Fruit fly (Drosophila melanogaster) whole organism, wandering third instar larva: ENCODE measurements around the gene dgt6.

ENCODE experiments used
- CG32264 ChIP-seq: fragments of 200-800 bp; sonication (Bioruptor generic); optimal IDR thresholded peaks from 2 replicates; lab custom pipeline; 2016; ENCODE audit warnings: missing biosample characterization, missing genetic modification characterization
- CG9705 ChIP-seq: fragments of 200-800 bp; sonication (Bioruptor generic); optimal IDR thresholded peaks from 2 replicates; lab custom pipeline; 2018; ENCODE audit warnings: missing biosample characterization, mild to moderate bottlenecking, missing genetic modification characterization
- CrebA ChIP-seq: fragments of 200-800 bp; sonication (Bioruptor generic); optimal IDR thresholded peaks from 2 replicates; lab custom pipeline; 2016; ENCODE audit warnings: missing biosample characterization, mild to moderate bottlenecking, missing genetic modification characterization, borderline replicate concordance
- Dfd ChIP-seq: fragments of >200 bp; optimal IDR thresholded peaks from 2 replicates; lab custom pipeline; 2017; ENCODE audit warnings: missing biosample characterization, missing genetic modification characterization
- GATAd ChIP-seq: sonication (Bioruptor generic); optimal IDR thresholded peaks from 2 replicates; lab custom pipeline; 2016; ENCODE audit warnings: missing biosample characterization, missing genetic modification characterization
- HLH106 ChIP-seq: fragments of 200-800 bp; optimal IDR thresholded peaks from 3 replicates; lab custom pipeline; 2019; ENCODE audit warnings: missing biosample characterization, mild to moderate bottlenecking, missing genetic modification characterization, moderate library complexity
- Hnf4 ChIP-seq: fragments of 200-800 bp; sonication (Bioruptor generic); optimal IDR thresholded peaks from 2 replicates; lab custom pipeline; 2016; ENCODE audit warnings: missing biosample characterization, mild to moderate bottlenecking, missing genetic modification characterization
- Hr83 ChIP-seq: fragments of 200-300 bp; sonication (Bioruptor generic); optimal IDR thresholded peaks from 2 replicates; lab custom pipeline; 2016; ENCODE audit warnings: missing biosample characterization, mild to moderate bottlenecking, missing genetic modification characterization, moderate library complexity; ENCODE audit not compliant: poor library complexity, severe bottlenecking
- Jra ChIP-seq: sonication (Bioruptor generic); optimal IDR thresholded peaks from 2 replicates; lab custom pipeline; 2016; ENCODE audit warnings: missing biosample characterization, missing genetic modification characterization
- Mio ChIP-seq: sonication (Bioruptor generic); optimal IDR thresholded peaks from 2 replicates; lab custom pipeline; 2016; ENCODE audit warnings: missing biosample characterization, missing genetic modification characterization
- Myc ChIP-seq: fragments of >200 bp; optimal IDR thresholded peaks from 2 replicates; lab custom pipeline; 2017
- N ChIP-seq: fragments of >200 bp; optimal IDR thresholded peaks from 2 replicates; lab custom pipeline; 2018; ENCODE audit warnings: missing biosample characterization, missing external identifiers, missing genetic modification characterization
- OdsH ChIP-seq: fragments of 200-800 bp; sonication (Bioruptor generic); optimal IDR thresholded peaks from 2 replicates; lab custom pipeline; 2016; ENCODE audit warnings: missing biosample characterization, mild to moderate bottlenecking, missing genetic modification characterization
- Rel ChIP-seq, 2 experiments: fragments of 200-800 bp; sonication (Bioruptor generic) in 1 of 2; optimal IDR thresholded peaks; 2 replicates in 1 of 2; 3 replicates in 1 of 2; lab custom pipeline; 2016 to 2019; ENCODE audit warnings: mild to moderate bottlenecking in 2 of 2, missing biosample characterization in 2 of 2, missing genetic modification characterization in 2 of 2, moderate library complexity in 1 of 2
- Sp1 ChIP-seq: fragments of 200-800 bp; sonication (Bioruptor generic); optimal IDR thresholded peaks from 3 replicates; lab custom pipeline; 2019; ENCODE audit warnings: missing biosample characterization, mild to moderate bottlenecking, missing genetic modification characterization, moderate library complexity
- Vsx2 ChIP-seq: fragments of 200-300, 225-300 bp; sonication (Bioruptor generic); optimal IDR thresholded peaks from 2 replicates; lab custom pipeline; 2018; ENCODE audit warnings: missing biosample characterization, missing genetic modification characterization; ENCODE audit not compliant: partially characterized antibody
- br ChIP-seq: fragments of 200-800 bp; sonication (Bioruptor generic); optimal IDR thresholded peaks from 2 replicates; lab custom pipeline; 2016; ENCODE audit warnings: missing biosample characterization, missing genetic modification characterization
- dmrt93B ChIP-seq: fragments of 200-800 bp; sonication (Bioruptor generic); optimal IDR thresholded peaks from 2 replicates; lab custom pipeline; 2018; ENCODE audit warnings: missing biosample characterization, mild to moderate bottlenecking, missing genetic modification characterization
- dsf ChIP-seq: sonication (Bioruptor generic); optimal IDR thresholded peaks from 2 replicates; lab custom pipeline; 2016; ENCODE audit warnings: missing biosample characterization, missing genetic modification characterization, borderline replicate concordance
- ey ChIP-seq: fragments of 200-800 bp; sonication (Bioruptor generic); optimal IDR thresholded peaks from 2 replicates; lab custom pipeline; 2016; ENCODE audit warnings: missing biosample characterization, missing genetic modification characterization
- foxo ChIP-seq, 2 experiments: fragments of 200-800 bp; sonication (Bioruptor generic); optimal IDR thresholded peaks; 2 replicates in 1 of 2; 3 replicates in 1 of 2; lab custom pipeline; 2016 to 2017; ENCODE audit warnings: missing biosample characterization in 2 of 2, missing genetic modification characterization in 2 of 2
- fru ChIP-seq: fragments of 200-800 bp; sonication (Bioruptor generic); optimal IDR thresholded peaks from 3 replicates; lab custom pipeline; 2016; ENCODE audit warnings: missing biosample characterization, mild to moderate bottlenecking, missing genetic modification characterization
- h ChIP-seq: fragments of 200-800 bp; sonication (Bioruptor generic); optimal IDR thresholded peaks from 3 replicates; lab custom pipeline; 2016; ENCODE audit warnings: missing biosample characterization, mild to moderate bottlenecking, missing genetic modification characterization
- jim ChIP-seq: fragments of 175-275, 200-325 bp; sonication (Bioruptor generic); optimal IDR thresholded peaks from 2 replicates; lab custom pipeline; 2016; ENCODE audit warnings: missing biosample characterization, mild to moderate bottlenecking, missing genetic modification characterization
- pan ChIP-seq: fragments of >200 bp; optimal IDR thresholded peaks from 2 replicates; lab custom pipeline; 2017
- psq ChIP-seq: fragments of 200-800 bp; sonication (Bioruptor generic); optimal IDR thresholded peaks from 3 replicates; lab custom pipeline; 2017; ENCODE audit warnings: missing biosample characterization, mild to moderate bottlenecking, missing genetic modification characterization, moderate library complexity
- rgr ChIP-seq: fragments of 200-800 bp; sonication (Bioruptor generic); optimal IDR thresholded peaks from 3 replicates; lab custom pipeline; 2016; ENCODE audit warnings: missing biosample characterization, mild to moderate bottlenecking, missing genetic modification characterization
- sv ChIP-seq: fragments of 200-800 bp; sonication (Bioruptor generic); optimal IDR thresholded peaks from 3 replicates; lab custom pipeline; 2016; ENCODE audit warnings: missing biosample characterization, missing genetic modification characterization
- tai ChIP-seq: sonication (Bioruptor generic); optimal IDR thresholded peaks from 2 replicates; lab custom pipeline; 2016; ENCODE audit warnings: missing biosample characterization, missing genetic modification characterization
- usp ChIP-seq: fragments of >200 bp; optimal IDR thresholded peaks from 2 replicates; lab custom pipeline; 2017; ENCODE audit warnings: missing biosample characterization, missing genetic modification characterization
- woc ChIP-seq: sonication (Bioruptor generic); optimal IDR thresholded peaks from 2 replicates; lab custom pipeline; 2016; ENCODE audit warnings: missing biosample characterization, mild to moderate bottlenecking, missing genetic modification characterization

The dgt6 gene

DNA sequence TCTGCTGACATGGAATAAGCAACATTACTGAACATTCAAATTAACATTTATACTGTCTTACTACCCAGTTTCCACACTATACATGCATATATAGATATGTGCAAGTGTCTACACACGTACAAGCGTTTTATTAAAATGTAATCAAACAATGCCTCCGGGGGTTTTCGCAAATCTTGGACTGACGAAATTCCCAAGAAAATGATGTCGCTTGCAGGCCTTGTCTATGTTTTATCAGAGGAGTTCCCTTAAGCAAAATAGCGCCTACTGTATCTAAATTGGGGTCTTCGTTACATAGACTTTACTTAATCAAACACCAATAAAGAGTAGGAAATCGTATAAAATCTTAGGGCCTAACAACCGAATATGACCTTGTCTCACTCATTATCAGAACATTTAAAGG, 28.8 kb upstream of the dgt6 start:
- no peak for TF ChIP-seq br (GFP tag; lab: Kevin White, UChicago)
- TF ChIP-seq Rel (GFP tag; optimal IDR thresholded peaks at IDR 0.05; lab: Kevin White, UChicago): no peak
- peak; percentile 85 for TF ChIP-seq Rel (tag; optimal IDR thresholded peaks at IDR 0.05; lab: Kevin White, UChicago)
- no peak for TF ChIP-seq rgr (GFP tag; lab: Kevin White, UChicago)
- TF ChIP-seq Hr83 (GFP tag; lab: Kevin White, UChicago): no peak

dm6 chr3R:29158721-29159120, 27.9 kb upstream of the dgt6 start:
- TF ChIP-seq dmrt93B (GFP tag; lab: Kevin White, UChicago): no peak
- TF ChIP-seq OdsH (GFP tag; lab: Kevin White, UChicago): no peak
- no peak for TF ChIP-seq HLH106 (tag; lab: Kevin White, UChicago)
- TF ChIP-seq Myc: no peak
- TF ChIP-seq Jra (GFP tag; lab: Kevin White, UChicago): no peak
- no peak for TF ChIP-seq psq (GFP tag; lab: Kevin White, UChicago)
- no peak for TF ChIP-seq Mio (GFP tag; lab: Kevin White, UChicago)
- TF ChIP-seq jim (GFP tag; lab: Kevin White, UChicago): no peak
- TF ChIP-seq sv (GFP tag; lab: Kevin White, UChicago): no peak
- TF ChIP-seq ey: no peak
- TF ChIP-seq fru (GFP tag; lab: Kevin White, UChicago): no peak
- no peak for TF ChIP-seq Hnf4 (GFP tag; lab: Kevin White, UChicago)
- TF ChIP-seq GATAd (GFP tag; lab: Kevin White, UChicago): no peak
- no peak for TF ChIP-seq usp

DNA sequence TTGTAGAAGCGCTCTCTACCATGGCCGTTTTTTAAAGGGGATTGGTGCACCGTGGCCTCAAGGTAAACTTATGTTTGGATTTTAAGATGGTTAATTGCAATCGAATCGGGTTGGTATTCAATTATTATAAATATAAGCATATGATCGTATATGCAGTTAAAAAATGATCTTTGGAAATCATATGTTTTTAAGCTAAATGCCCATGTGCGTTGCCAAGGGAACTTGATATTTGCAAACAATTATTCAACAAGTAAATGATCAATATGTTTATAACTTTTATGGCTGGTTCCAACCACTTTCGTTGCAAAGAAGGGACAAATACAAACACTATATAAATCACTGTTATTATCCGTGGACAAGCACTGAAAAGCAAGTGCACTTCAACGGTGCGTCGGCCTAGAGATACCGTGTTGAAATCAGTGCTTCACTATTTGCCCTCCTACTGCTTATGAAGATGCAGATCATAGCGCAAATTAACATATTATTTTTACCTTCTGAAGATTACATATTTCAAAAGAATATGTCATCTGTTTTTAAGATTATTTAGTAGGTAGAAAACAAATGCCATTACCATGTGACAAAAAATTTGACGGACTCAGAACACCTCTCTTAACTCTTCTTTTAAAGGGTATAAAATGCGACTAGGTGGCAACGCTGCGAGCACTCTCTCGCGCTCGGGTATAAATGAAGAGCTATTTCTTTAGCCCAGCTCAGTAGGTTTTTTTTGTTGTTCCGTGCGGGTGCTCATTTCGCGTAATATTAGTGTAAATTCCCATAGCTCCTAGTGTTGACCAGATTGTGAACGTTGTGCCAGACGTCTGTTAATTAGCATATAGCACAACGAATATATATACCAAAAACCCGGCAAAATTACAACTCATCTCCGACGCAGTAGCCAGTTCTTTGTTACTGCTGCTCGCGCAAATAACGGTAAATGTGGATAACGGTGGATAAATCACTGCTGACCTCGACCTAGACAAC, 26.9 kb upstream of the dgt6 start, which contains the start of gene rdog:
Gene rdog, plus strand, starts transcription at position 705 of the 981 bp plus-strand sequence.
- peak; percentile 30 for TF ChIP-seq dsf
- no peak for TF ChIP-seq CrebA
- TF ChIP-seq rgr (GFP tag; lab: Kevin White, UChicago): peak; percentile 86
- no peak for TF ChIP-seq tai (GFP tag; lab: Kevin White, UChicago)
- peak; percentile 82 for TF ChIP-seq sv (GFP tag; lab: Kevin White, UChicago)
- peak; percentile 82 for TF ChIP-seq OdsH (GFP tag; lab: Kevin White, UChicago)
- TF ChIP-seq Hr83 (GFP tag; lab: Kevin White, UChicago): no peak
- peak; percentile 84 for TF ChIP-seq Sp1
- peak; percentile 46 for TF ChIP-seq h (GFP tag; lab: Kevin White, UChicago)
- peak; percentile 73 for TF ChIP-seq psq (GFP tag; lab: Kevin White, UChicago)
- TF ChIP-seq Dfd: no peak
- TF ChIP-seq ey: peak; percentile 87
- TF ChIP-seq Vsx2 (GFP tag; lab: Kevin White, UChicago): no peak
- TF ChIP-seq br (GFP tag; lab: Kevin White, UChicago): peak; percentile 85
- peak; percentile 87 for TF ChIP-seq pan
- TF ChIP-seq Jra (GFP tag; lab: Kevin White, UChicago): peak; percentile 74
- TF ChIP-seq Hnf4 (GFP tag; lab: Kevin White, UChicago): peak; percentile 72
- TF ChIP-seq GATAd (GFP tag; lab: Kevin White, UChicago): peak; percentile 34
- peak; percentile 77 for TF ChIP-seq HLH106 (tag; lab: Kevin White, UChicago)
- TF ChIP-seq CG9705 (GFP tag; lab: Kevin White, UChicago): peak; percentile 73
- peak; percentile 91 for TF ChIP-seq fru (GFP tag; lab: Kevin White, UChicago)
- peak; percentile 29 for TF ChIP-seq Mio (GFP tag; lab: Kevin White, UChicago)
- TF ChIP-seq N (GFP tag; lab: Kevin White, UChicago): no peak
- TF ChIP-seq woc (GFP tag; lab: Kevin White, UChicago): peak; percentile 98
- TF ChIP-seq dmrt93B (GFP tag; lab: Kevin White, UChicago): peak; percentile 66
- peak; percentile 50 for TF ChIP-seq CG32264
- TF ChIP-seq Rel (GFP tag; optimal IDR thresholded peaks at IDR 0.05; lab: Kevin White, UChicago): no peak
- TF ChIP-seq Rel (tag; optimal IDR thresholded peaks at IDR 0.05; lab: Kevin White, UChicago): peak; percentile 78
- TF ChIP-seq foxo (GFP tag; optimal IDR thresholded peaks at IDR 0.05; lab: Kevin White, UChicago): peak; percentile 32 to 89
